Worm (Caenorhabditis elegans) whole organism, mixed stage, embryonic: ENCODE measurements around the gene pole-2.

ENCODE experiments used
- M03D4.4 ChIP-seq: sonication (generic microtip); optimal IDR thresholded peaks from 2 replicates; lab custom pipeline; 2017; ENCODE audit warnings: mild to moderate bottlenecking, missing genetic modification characterization, missing compliant biosample characterization
- blmp-1 ChIP-seq: fragments of 150-350 bp; optimal IDR thresholded peaks from 2 replicates; lab custom pipeline; 2014; ENCODE audit warnings: missing biosample characterization, missing genetic modification characterization
- ces-1 ChIP-seq: fragments of 150-350 bp; optimal IDR thresholded peaks from 2 replicates; lab custom pipeline; 2014; ENCODE audit warnings: missing biosample characterization, missing genetic modification reagents, missing genetic modification characterization
- drap-1 ChIP-seq: fragments of 200-800 bp; sonication (Bioruptor generic); optimal IDR thresholded peaks from 3 replicates; lab custom pipeline; 2018; ENCODE audit warnings: mild to moderate bottlenecking, missing genetic modification characterization, missing compliant biosample characterization
- ham-2 ChIP-seq: fragments of 200-800 bp; sonication (Bioruptor generic); optimal IDR thresholded peaks from 2 replicates; lab custom pipeline; 2018; ENCODE audit warnings: mild to moderate bottlenecking, missing genetic modification characterization, missing compliant biosample characterization
- mab-5 ChIP-seq: fragments of 150-350 bp; optimal IDR thresholded peaks from 2 replicates; lab custom pipeline; 2014; ENCODE audit warnings: missing biosample characterization, missing genetic modification characterization
- nhr-12 ChIP-seq: fragments of 150-350 bp; optimal IDR thresholded peaks from 2 replicates; lab custom pipeline; 2014; ENCODE audit warnings: missing biosample characterization, missing genetic modification characterization
- nhr-28 ChIP-seq: fragments of 150-350 bp; optimal IDR thresholded peaks from 2 replicates; lab custom pipeline; 2014; ENCODE audit warnings: missing biosample characterization, missing genetic modification characterization
- nhr-76 ChIP-seq: sonication (generic microtip); optimal IDR thresholded peaks from 2 replicates; lab custom pipeline; 2017; ENCODE audit warnings: missing biosample characterization, missing genetic modification characterization
- unc-120 ChIP-seq: sonication (generic microtip); optimal IDR thresholded peaks from 2 replicates; lab custom pipeline; 2017; ENCODE audit warnings: missing genetic modification characterization, missing compliant biosample characterization; ENCODE audit not compliant: poor library complexity, severe bottlenecking
- unc-62 ChIP-seq: fragments of 150-350 bp; optimal IDR thresholded peaks from 2 replicates; lab custom pipeline; 2014; ENCODE audit warnings: missing biosample characterization, missing genetic modification reagents, missing genetic modification characterization
- ztf-11 ChIP-seq: fragments of 150-350 bp; optimal IDR thresholded peaks from 2 replicates; lab custom pipeline; 2014; ENCODE audit warnings: missing biosample characterization, missing genetic modification characterization

- TF ChIP-seq nhr-28 (no peak), ztf-11 (no peak), nhr-76 (tag; lab: Kevin White, UChicago) (no peak), drap-1 (GFP tag; lab: Kevin White, UChicago) (no peak), M03D4.4 (tag; lab: Kevin White, UChicago) (no peak), ham-2 (GFP tag; lab: Kevin White, UChicago) (no peak), mab-5 (tag; lab: Kevin White, UChicago) (no peak), ces-1 (GFP tag; lab: Kevin White, UChicago) (no peak), blmp-1 (tag; lab: Kevin White, UChicago) (no peak), unc-62 (GFP tag; lab: Kevin White, UChicago) (no peak), unc-120 (no peak), nhr-12 (tag; lab: Kevin White, UChicago) (no peak)
These were observed 41.7 kb upstream of the pole-2 start, which contains the start of gene otub-3 for ce11 chrIV:8728122-8728521.
